Fruit fly (Drosophila melanogaster) whole organism, pupa: Measurements from ENCODE around the gene CG31704.

Experiments
- CG10348 ChIP-seq: fragments of 200-800 bp; sonication (Bioruptor generic); IDR thresholded peaks from 2 replicates; pipeline ENCODE4 v1.3.6; 2022; ENCODE audit warnings: missing biosample characterization, missing genetic modification characterization
- CG12605 ChIP-seq: fragments of 200-800 bp; sonication (Bioruptor generic); IDR thresholded peaks from 2 replicates; pipeline ENCODE4 v1.3.6; 2022; ENCODE audit warnings: missing biosample characterization, missing genetic modification characterization
- CG13204 ChIP-seq: fragments of 200-800 bp; sonication (Bioruptor generic); optimal IDR thresholded peaks from 2 replicates; lab custom pipeline; 2018; ENCODE audit warnings: missing biosample characterization, mild to moderate bottlenecking, missing genetic modification characterization, moderate library complexity
- CG14655 ChIP-seq: fragments of 200-800 bp; sonication (Bioruptor generic); optimal IDR thresholded peaks from 3 replicates; lab custom pipeline; 2017; ENCODE audit warnings: mild to moderate bottlenecking, missing biosample characterization, missing genetic modification reagents, missing genetic modification characterization
- CG15710 ChIP-seq: fragments of 200-800 bp; sonication (Bioruptor generic); optimal IDR thresholded peaks from 2 replicates; lab custom pipeline; 2018; ENCODE audit warnings: missing biosample characterization, mild to moderate bottlenecking, missing genetic modification characterization, moderate library complexity
- CG17806 ChIP-seq: fragments of 200-800 bp; sonication (Bioruptor generic); optimal IDR thresholded peaks from 2 replicates; lab custom pipeline; 2018; ENCODE audit warnings: missing biosample characterization, mild to moderate bottlenecking, missing genetic modification characterization, moderate library complexity
- CG32121 ChIP-seq: fragments of 200-800 bp; sonication (Bioruptor generic); IDR thresholded peaks from 2 replicates; pipeline ENCODE4 v1.3.6; 2022; ENCODE audit warnings: missing biosample characterization, missing genetic modification characterization
- CG34367 ChIP-seq: fragments of 200-800 bp; sonication (Bioruptor generic); optimal IDR thresholded peaks from 2 replicates; lab custom pipeline; 2018; ENCODE audit warnings: missing biosample characterization, mild to moderate bottlenecking, missing genetic modification characterization
- CG4496 ChIP-seq: fragments of 200-800 bp; sonication (Bioruptor generic); IDR thresholded peaks from 3 replicates; pipeline ENCODE4 v1.3.6; 2022; ENCODE audit warnings: missing biosample characterization, missing genetic modification characterization
- CG8159 ChIP-seq: fragments of 200-800 bp; sonication (Bioruptor generic); optimal IDR thresholded peaks from 3 replicates; lab custom pipeline; 2018; ENCODE audit warnings: missing biosample characterization, mild to moderate bottlenecking, missing genetic modification characterization, moderate library complexity
- CG8301 ChIP-seq: fragments of 200-800 bp; sonication (Bioruptor generic); optimal IDR thresholded peaks from 2 replicates; lab custom pipeline; 2018; ENCODE audit warnings: missing biosample characterization, mild to moderate bottlenecking, missing genetic modification characterization
- CG9948 ChIP-seq: fragments of 200-800 bp; sonication (Bioruptor generic); optimal IDR thresholded peaks from 2 replicates; lab custom pipeline; 2018; ENCODE audit warnings: missing biosample characterization, mild to moderate bottlenecking, missing genetic modification characterization, moderate library complexity
- D1 ChIP-seq: fragments of 200-800 bp; sonication (Bioruptor generic); optimal IDR thresholded peaks from 2 replicates; lab custom pipeline; 2018; ENCODE audit warnings: missing biosample characterization, mild to moderate bottlenecking, missing genetic modification characterization, moderate library complexity
- EcR ChIP-seq: fragments of 200-800 bp; sonication (Bioruptor generic); optimal IDR thresholded peaks from 3 replicates; lab custom pipeline; 2019; ENCODE audit warnings: missing biosample characterization, missing genetic modification characterization, mild to moderate bottlenecking, moderate library complexity, missing genetic modification reagents
- Ets98B ChIP-seq: fragments of 200-800 bp; sonication (Bioruptor generic); IDR thresholded peaks from 2 replicates; pipeline ENCODE4 v1.3.6; 2022; ENCODE audit warnings: missing biosample characterization, missing genetic modification characterization
- Pif1A ChIP-seq: fragments of 200-800 bp; sonication (Bioruptor generic); optimal IDR thresholded peaks from 3 replicates; lab custom pipeline; 2016; ENCODE audit warnings: missing biosample characterization, missing genetic modification characterization
- Pif1B ChIP-seq: fragments of 200-800 bp; sonication (Bioruptor generic); optimal IDR thresholded peaks from 3 replicates; lab custom pipeline; 2016; ENCODE audit warnings: missing biosample characterization, missing genetic modification characterization
- Snoo ChIP-seq: fragments of 200-800 bp; sonication (Bioruptor generic); optimal IDR thresholded peaks from 3 replicates; lab custom pipeline; 2017; ENCODE audit warnings: missing biosample characterization, mild to moderate bottlenecking, missing genetic modification characterization, inconsistent platforms
- fd96Ca ChIP-seq: fragments of 200-800 bp; sonication (Bioruptor generic); IDR thresholded peaks from 3 replicates; pipeline ENCODE4 v1.3.6; 2022; ENCODE audit warnings: missing biosample characterization, missing genetic modification characterization
- gl ChIP-seq: fragments of 200-800 bp; sonication (Bioruptor generic); optimal IDR thresholded peaks from 2 replicates; lab custom pipeline; 2018; ENCODE audit warnings: missing biosample characterization, mild to moderate bottlenecking, missing genetic modification characterization
- rn ChIP-seq: fragments of 200-800 bp; sonication (Bioruptor generic); IDR thresholded peaks from 2 replicates; pipeline ENCODE4 v1.3.6; 2022; ENCODE audit warnings: missing biosample characterization, missing genetic modification characterization

The CG31704 gene

DNA sequence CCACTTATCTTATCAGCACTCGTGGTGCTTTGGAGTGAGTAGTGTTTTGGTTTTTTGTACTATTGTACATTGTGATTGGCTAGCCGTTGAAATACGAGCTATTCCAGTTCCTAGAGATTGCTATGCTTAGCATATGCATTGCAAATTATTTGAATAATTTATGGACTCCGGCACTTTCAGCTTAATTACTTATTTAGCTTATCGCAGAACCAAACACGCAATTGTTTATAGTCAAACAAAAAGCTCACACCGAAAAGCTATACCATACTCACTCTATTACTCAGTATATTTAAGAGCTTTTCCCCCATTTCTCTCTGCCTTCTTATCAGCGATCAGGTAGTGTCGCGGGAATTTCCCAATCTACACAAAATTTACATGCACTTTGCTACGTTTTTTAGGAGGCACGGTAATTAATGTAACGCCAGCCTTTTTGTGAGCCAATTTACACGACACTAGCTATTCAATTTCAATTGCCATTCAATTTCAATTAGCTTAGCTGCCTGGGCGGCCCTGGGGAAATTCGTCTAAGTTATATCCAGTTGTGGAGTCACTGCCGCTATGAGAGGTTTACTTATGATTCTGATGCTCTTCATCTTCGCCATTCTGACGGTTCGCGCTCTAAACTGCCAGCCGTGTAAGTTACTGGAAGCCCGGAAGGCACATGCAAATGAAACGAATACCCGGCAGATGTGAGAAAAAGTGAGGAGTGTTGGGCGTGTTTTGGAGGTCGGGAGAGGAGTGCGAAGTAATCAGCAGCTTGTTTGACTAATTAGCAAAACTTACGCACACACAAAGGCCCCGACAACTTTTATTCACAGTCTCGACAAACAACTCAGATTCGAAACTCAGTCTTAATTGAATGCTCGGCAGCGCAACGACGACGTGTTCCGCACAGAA, 2.0 kb downstream of the CG31704 start, which contains the start of the genes CG44008, CG14933, CG46426 and CG42486:
Gene CG44008, minus strand, starts transcription at position 155 of the 897 bp plus-strand sequence.
Gene CG14933, plus strand, starts transcription at position 538 of the 897 bp plus-strand sequence.
Gene CG46426, plus strand, starts transcription at position 538 of the 897 bp plus-strand sequence.
Gene CG42486, plus strand, starts transcription at position 847 of the 897 bp plus-strand sequence.
- TF ChIP-seq CG15710 (tag; lab: Kevin White, UChicago) (no peak), CG9948 (tag; lab: Kevin White, UChicago) (no peak), CG14655 (no peak), CG12605 (no peak), rn (GFP tag; lab: Robert Waterston, UW) (no peak), CG32121 (GFP tag; lab: Robert Waterston, UW) (no peak), CG13204 (GFP tag; lab: Kevin White, UChicago) (no peak), gl (tag; lab: Kevin White, UChicago) (no peak), CG4496 (GFP tag; lab: Robert Waterston, UW) (no peak), CG10348 (GFP tag; lab: Robert Waterston, UW) (no peak), CG8301 (tag; lab: Kevin White, UChicago) (no peak), Pif1B (no peak), CG34367 (tag; lab: Kevin White, UChicago) (no peak), EcR (GFP tag; lab: Kevin White, UChicago) (no peak), D1 (tag; lab: Kevin White, UChicago) (no peak), Pif1A (GFP tag; lab: Kevin White, UChicago) (no peak), CG17806 (tag; lab: Kevin White, UChicago) (no peak), CG8159 (tag; lab: Kevin White, UChicago) (no peak), Snoo (tag; lab: Kevin White, UChicago) (no peak)

DNA sequence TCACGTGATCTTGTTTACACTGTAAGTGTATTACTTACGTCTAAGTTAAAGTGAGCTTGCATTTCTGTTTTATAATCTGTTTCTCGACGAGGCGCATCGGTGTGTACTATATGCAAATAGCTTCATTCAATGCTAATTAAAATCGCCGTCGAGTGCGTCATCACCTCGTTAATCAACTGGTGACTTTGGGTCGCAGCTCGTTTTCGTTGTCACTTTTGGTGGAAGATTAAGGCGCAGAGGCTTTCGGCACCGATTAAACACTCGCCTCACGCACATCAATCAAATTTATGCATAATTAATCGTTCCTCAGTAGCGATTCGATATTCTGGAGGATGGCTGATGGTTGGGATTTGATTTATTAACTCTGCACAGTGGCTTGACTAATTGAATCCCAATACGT, 3.8 kb downstream of the CG31704 start:
- no peak for TF ChIP-seq CG8159 (tag; lab: Kevin White, UChicago)
- TF ChIP-seq CG13204 (GFP tag; lab: Kevin White, UChicago) = no peak
- no peak for TF ChIP-seq D1 (tag; lab: Kevin White, UChicago)
- TF ChIP-seq CG4496 (GFP tag; lab: Robert Waterston, UW) = no peak
- no peak for TF ChIP-seq CG34367 (tag; lab: Kevin White, UChicago)
- no peak for TF ChIP-seq rn (GFP tag; lab: Robert Waterston, UW)
- no peak for TF ChIP-seq gl (tag; lab: Kevin White, UChicago)
- no peak for TF ChIP-seq CG15710 (tag; lab: Kevin White, UChicago)
- no peak for TF ChIP-seq Pif1A (GFP tag; lab: Kevin White, UChicago)
- no peak for TF ChIP-seq CG17806 (tag; lab: Kevin White, UChicago)
- no peak for TF ChIP-seq fd96Ca (GFP tag; lab: Robert Waterston, UW)
- TF ChIP-seq CG14655 = no peak
- no peak for TF ChIP-seq CG8301 (tag; lab: Kevin White, UChicago)
- no peak for TF ChIP-seq Pif1B
- TF ChIP-seq EcR (GFP tag; lab: Kevin White, UChicago) = no peak
- TF ChIP-seq CG10348 (GFP tag; lab: Robert Waterston, UW) = no peak
- TF ChIP-seq CG12605 = no peak
- no peak for TF ChIP-seq Ets98B (GFP tag; lab: Robert Waterston, UW)

DNA sequence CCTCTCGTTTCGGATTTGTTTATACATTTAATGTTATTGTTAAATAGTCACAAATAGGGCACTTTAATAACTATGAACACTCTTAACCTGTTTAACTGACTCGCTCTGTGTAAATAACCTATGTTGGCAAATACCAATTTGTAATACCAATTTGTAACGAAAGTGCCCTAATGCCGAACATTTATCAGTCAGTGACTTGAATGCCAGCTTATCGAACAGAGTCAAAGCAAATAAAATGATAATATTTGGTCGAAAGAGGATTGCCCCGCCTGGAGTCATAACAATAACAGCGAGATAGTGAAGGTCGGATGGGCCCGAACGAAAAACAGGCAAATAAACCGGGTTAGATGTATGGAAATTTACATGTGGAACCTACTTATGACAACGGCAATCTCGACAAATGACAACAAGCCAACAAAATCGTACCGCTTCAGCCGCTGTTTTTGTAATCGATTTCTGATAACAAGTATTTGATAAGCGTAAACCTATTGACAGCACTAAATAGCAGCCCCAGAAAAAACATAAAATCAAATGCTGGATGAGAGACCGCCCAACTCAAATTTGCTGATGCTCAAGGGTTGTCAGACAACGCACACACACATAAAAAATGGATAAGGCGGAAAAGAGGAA, 4.8 kb downstream of the CG31704 start:
- TF ChIP-seq CG14655 (no peak), CG4496 (GFP tag; lab: Robert Waterston, UW) (no peak), CG32121 (GFP tag; lab: Robert Waterston, UW) (no peak), CG13204 (GFP tag; lab: Kevin White, UChicago) (no peak), CG15710 (tag; lab: Kevin White, UChicago) (no peak), fd96Ca (GFP tag; lab: Robert Waterston, UW) (no peak), D1 (tag; lab: Kevin White, UChicago) (no peak), EcR (GFP tag; lab: Kevin White, UChicago) (no peak), CG17806 (tag; lab: Kevin White, UChicago) (no peak), CG8301 (tag; lab: Kevin White, UChicago) (no peak)

DNA sequence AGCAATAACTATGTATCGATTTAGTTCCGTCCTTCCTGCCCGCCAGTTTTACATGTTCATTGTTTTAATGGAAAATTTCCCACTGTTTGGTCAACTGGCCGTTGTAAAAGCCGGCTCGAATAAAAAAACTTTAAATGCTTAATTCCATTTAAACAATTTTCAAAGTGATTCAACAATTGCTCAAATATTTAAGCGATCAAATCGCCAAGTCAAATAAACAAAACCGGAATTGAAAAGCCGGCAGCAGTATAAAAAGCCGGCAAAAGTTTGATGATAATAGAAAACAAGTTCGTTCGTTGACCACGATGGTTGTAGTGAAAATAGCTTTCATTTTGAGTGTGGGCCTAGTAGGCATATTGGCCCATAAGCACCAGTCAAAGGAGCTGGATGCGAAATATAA, 6.4 kb downstream of the CG31704 start, which contains the start of gene Mal-B1:
Gene Mal-B1, plus strand, starts transcription at position 301 of the 400 bp plus-strand sequence.
- TF ChIP-seq CG8301 (tag; lab: Kevin White, UChicago) (no peak), gl (tag; lab: Kevin White, UChicago) (no peak), Ets98B (GFP tag; lab: Robert Waterston, UW) (no peak), Snoo (tag; lab: Kevin White, UChicago) (no peak), fd96Ca (GFP tag; lab: Robert Waterston, UW) (no peak), CG10348 (GFP tag; lab: Robert Waterston, UW) (no peak), Pif1A (GFP tag; lab: Kevin White, UChicago) (no peak), CG13204 (GFP tag; lab: Kevin White, UChicago) (no peak), EcR (GFP tag; lab: Kevin White, UChicago) (no peak), CG32121 (GFP tag; lab: Robert Waterston, UW) (no peak), CG8159 (tag; lab: Kevin White, UChicago) (no peak), rn (GFP tag; lab: Robert Waterston, UW) (no peak), CG15710 (tag; lab: Kevin White, UChicago) (no peak), CG9948 (tag; lab: Kevin White, UChicago) (no peak), CG12605 (no peak), CG4496 (GFP tag; lab: Robert Waterston, UW) (no peak)
